Worm (Caenorhabditis elegans): ENCODE measurements around the gene T10C6.7.

- no peak for TF ChIP-seq fkh-10 (GFP tag; optimal IDR thresholded peaks at IDR 0.05)
- no peak for TF ChIP-seq nhr-237 (tag; optimal IDR thresholded peaks at IDR 0.05)
- TF ChIP-seq spr-3 (GFP tag; optimal IDR thresholded peaks at IDR 0.05): no peak
- TF ChIP-seq fos-1 (tag; optimal IDR thresholded peaks at IDR 0.05): no peak
- no peak for TF ChIP-seq unc-62 (GFP tag; optimal IDR thresholded peaks at IDR 0.05 in 1 of 2)
- no peak for TF ChIP-seq unc-62 (tag; optimal IDR thresholded peaks at IDR 0.05)
- no peak for TF ChIP-seq lin-15B (tag; optimal IDR thresholded peaks at IDR 0.05)
- no peak for TF ChIP-seq ZK546.5 (tag; optimal IDR thresholded peaks at IDR 0.05)
- no peak for TF ChIP-seq mdl-1 (tag; optimal IDR thresholded peaks at IDR 0.05)
- no peak for TF ChIP-seq zip-2 (tag; optimal IDR thresholded peaks at IDR 0.05)
- TF ChIP-seq aly-2 (tag; optimal IDR thresholded peaks at IDR 0.05): no peak
- no peak for TF ChIP-seq zag-1 (tag; optimal IDR thresholded peaks at IDR 0.05)
- no peak for TF ChIP-seq lsy-2 (tag; optimal IDR thresholded peaks at IDR 0.05)
Measured at ce11 chrV:16058872-16059271, 27.4 kb upstream of the T10C6.7 start, which contains the start of gene F14H3.6.

Measured in whole organism, L4 larva.